Worm (Caenorhabditis elegans): ENCODE results near the gene lips-9.

Gene lips-9

ce11 chrII:12931456-12931923, 3.7 kb downstream of the lips-9 start, which contains the start of gene dct-18:
TSS of gene dct-18 (plus strand) at chrII:12931873.
- no peak for TF ChIP-seq hmbx-1 (tag; optimal IDR thresholded peaks at IDR 0.05)
- TF ChIP-seq flt-1 (GFP tag; IDR thresholded peaks at IDR 0.05) = no peak
- TF ChIP-seq hnd-1 (tag; optimal IDR thresholded peaks at IDR 0.05) = no peak
- no peak for TF ChIP-seq aly-1 (tag; optimal IDR thresholded peaks at IDR 0.05)
- TF ChIP-seq F13C5.2 (tag; optimal IDR thresholded peaks at IDR 0.05) = no peak
- TF ChIP-seq tbx-11 (GFP tag; IDR thresholded peaks at IDR 0.05) = no peak
- no peak for TF ChIP-seq sea-1 (GFP tag; conservative IDR thresholded peaks at IDR 0.05)
- no peak for TF ChIP-seq ceh-36 (tag; optimal IDR thresholded peaks at IDR 0.05)

ce11 chrII:12930138-12930537, 5.0 kb downstream of the lips-9 start:
- TF ChIP-seq ceh-36 (tag; optimal IDR thresholded peaks at IDR 0.05) = no peak
- no peak for TF ChIP-seq scrt-1 (GFP tag; IDR thresholded peaks at IDR 0.05)
- TF ChIP-seq ceh-13 (GFP tag; optimal IDR thresholded peaks at IDR 0.05) = no peak
- no peak for TF ChIP-seq sea-1 (GFP tag; conservative IDR thresholded peaks at IDR 0.05)
- TF ChIP-seq tbx-11 (GFP tag; IDR thresholded peaks at IDR 0.05) = no peak
- TF ChIP-seq hnd-1 (tag; optimal IDR thresholded peaks at IDR 0.05) = no peak
- no peak for TF ChIP-seq aly-1 (tag; optimal IDR thresholded peaks at IDR 0.05)
- TF ChIP-seq ama-1 (optimal IDR thresholded peaks at IDR 0.05) = no peak

- no peak for TF ChIP-seq ceh-36 (tag; optimal IDR thresholded peaks at IDR 0.05)
- no peak for TF ChIP-seq F13C5.2 (tag; optimal IDR thresholded peaks at IDR 0.05)
- TF ChIP-seq ceh-13 (GFP tag; optimal IDR thresholded peaks at IDR 0.05) = no peak
- no peak for TF ChIP-seq pes-1 (GFP tag; IDR thresholded peaks at IDR 0.05)
Measured at ce11 chrII:12928241-12928640, 6.9 kb downstream of the lips-9 start, which contains the start of gene F58G1.3. TSS of gene F58G1.3 (minus strand) at chrII:12928341.

- TF ChIP-seq scrt-1 (GFP tag; IDR thresholded peaks at IDR 0.05) (no peak), flt-1 (GFP tag; IDR thresholded peaks at IDR 0.05) (no peak), ceh-13 (GFP tag; optimal IDR thresholded peaks at IDR 0.05) (no peak), ceh-36 (tag; optimal IDR thresholded peaks at IDR 0.05) (no peak), tbx-37 (GFP tag; conservative IDR thresholded peaks at IDR 0.05) (no peak), B0310.2 (tag; optimal IDR thresholded peaks at IDR 0.05) (no peak), tra-4 (tag; optimal IDR thresholded peaks at IDR 0.05) (no peak), ama-1 (optimal IDR thresholded peaks at IDR 0.05) (no peak), F13C5.2 (tag; optimal IDR thresholded peaks at IDR 0.05) (no peak), hmbx-1 (tag; optimal IDR thresholded peaks at IDR 0.05) (no peak), hnd-1 (tag; optimal IDR thresholded peaks at IDR 0.05) (no peak), sea-1 (GFP tag; conservative IDR thresholded peaks at IDR 0.05) (no peak), hmg-4 (GFP tag; optimal IDR thresholded peaks at IDR 0.05) (no peak)
Measured at ce11 chrII:12925551-12925950, 9.6 kb downstream of the lips-9 start, which contains the start of gene F58G1.8. TSS of gene F58G1.8 (minus strand) at chrII:12925651.

- TF ChIP-seq tbx-37 (GFP tag; conservative IDR thresholded peaks at IDR 0.05) (no peak), sea-1 (GFP tag; conservative IDR thresholded peaks at IDR 0.05) (no peak), F13C5.2 (tag; optimal IDR thresholded peaks at IDR 0.05) (no peak), scrt-1 (GFP tag; IDR thresholded peaks at IDR 0.05) (no peak)
Measured at ce11 chrII:12923225-12923624, 11.9 kb downstream of the lips-9 start.

- TF ChIP-seq ets-7 (tag; optimal IDR thresholded peaks at IDR 0.05) (no peak), ceh-13 (GFP tag; optimal IDR thresholded peaks at IDR 0.05) (no peak), tbx-37 (GFP tag; conservative IDR thresholded peaks at IDR 0.05) (no peak), B0310.2 (tag; optimal IDR thresholded peaks at IDR 0.05) (no peak), sea-1 (GFP tag; conservative IDR thresholded peaks at IDR 0.05) (no peak), F13C5.2 (tag; optimal IDR thresholded peaks at IDR 0.05) (no peak), hmg-4 (GFP tag; optimal IDR thresholded peaks at IDR 0.05) (no peak), ama-1 (optimal IDR thresholded peaks at IDR 0.05) (no peak), ceh-36 (tag; optimal IDR thresholded peaks at IDR 0.05) (no peak), hnd-1 (tag; optimal IDR thresholded peaks at IDR 0.05) (no peak), tbx-11 (GFP tag; IDR thresholded peaks at IDR 0.05) (no peak), flt-1 (GFP tag; IDR thresholded peaks at IDR 0.05) (no peak), aly-1 (tag; optimal IDR thresholded peaks at IDR 0.05) (no peak), scrt-1 (GFP tag; IDR thresholded peaks at IDR 0.05) (no peak), pes-1 (GFP tag; IDR thresholded peaks at IDR 0.05) (no peak), tra-4 (tag; optimal IDR thresholded peaks at IDR 0.05) (no peak), hmbx-1 (tag; optimal IDR thresholded peaks at IDR 0.05) (no peak)
Measured at ce11 chrII:12921478-12921877, 13.7 kb downstream of the lips-9 start.

- TF ChIP-seq F13C5.2 (tag; optimal IDR thresholded peaks at IDR 0.05) (no peak), ets-7 (tag; optimal IDR thresholded peaks at IDR 0.05) (no peak), tra-4 (tag; optimal IDR thresholded peaks at IDR 0.05) (no peak), pes-1 (GFP tag; IDR thresholded peaks at IDR 0.05) (no peak), ama-1 (optimal IDR thresholded peaks at IDR 0.05) (no peak), hmg-4 (GFP tag; optimal IDR thresholded peaks at IDR 0.05) (no peak), aly-1 (tag; optimal IDR thresholded peaks at IDR 0.05) (no peak), sea-1 (GFP tag; conservative IDR thresholded peaks at IDR 0.05) (no peak), ceh-36 (tag; optimal IDR thresholded peaks at IDR 0.05) (no peak), tbx-11 (GFP tag; IDR thresholded peaks at IDR 0.05) (no peak), flt-1 (GFP tag; IDR thresholded peaks at IDR 0.05) (no peak)
Measured at ce11 chrII:12918960-12919553, 16.1 kb downstream of the lips-9 start, which contains the start of the genes F58G1.2 and wago-4. TSS of gene F58G1.2 (minus strand) at chrII:12919010. TSS of gene wago-4 (plus strand) at chrII:12919551.

ce11 chrII:12914514-12915075, 20.6 kb downstream of the lips-9 start, which contains the start of gene F35C5.12:
TSS of gene F35C5.12 (minus strand) at chrII:12914564.
- TF ChIP-seq ceh-36 (tag; optimal IDR thresholded peaks at IDR 0.05) = no peak
- TF ChIP-seq tbx-37 (GFP tag; conservative IDR thresholded peaks at IDR 0.05) = no peak
- no peak for TF ChIP-seq hnd-1 (tag; optimal IDR thresholded peaks at IDR 0.05)
- TF ChIP-seq pes-1 (GFP tag; IDR thresholded peaks at IDR 0.05) = no peak
- TF ChIP-seq F13C5.2 (tag; optimal IDR thresholded peaks at IDR 0.05) = no peak
- TF ChIP-seq ama-1 (optimal IDR thresholded peaks at IDR 0.05) = no peak
- no peak for TF ChIP-seq hmbx-1 (tag; optimal IDR thresholded peaks at IDR 0.05)
- no peak for TF ChIP-seq ets-7 (tag; optimal IDR thresholded peaks at IDR 0.05)
- no peak for TF ChIP-seq flt-1 (GFP tag; IDR thresholded peaks at IDR 0.05)
- no peak for TF ChIP-seq hmg-4 (GFP tag; optimal IDR thresholded peaks at IDR 0.05)
